Fruit fly (Drosophila melanogaster): ENCODE results near the gene CG32301.

CG32301 gene

DNA sequence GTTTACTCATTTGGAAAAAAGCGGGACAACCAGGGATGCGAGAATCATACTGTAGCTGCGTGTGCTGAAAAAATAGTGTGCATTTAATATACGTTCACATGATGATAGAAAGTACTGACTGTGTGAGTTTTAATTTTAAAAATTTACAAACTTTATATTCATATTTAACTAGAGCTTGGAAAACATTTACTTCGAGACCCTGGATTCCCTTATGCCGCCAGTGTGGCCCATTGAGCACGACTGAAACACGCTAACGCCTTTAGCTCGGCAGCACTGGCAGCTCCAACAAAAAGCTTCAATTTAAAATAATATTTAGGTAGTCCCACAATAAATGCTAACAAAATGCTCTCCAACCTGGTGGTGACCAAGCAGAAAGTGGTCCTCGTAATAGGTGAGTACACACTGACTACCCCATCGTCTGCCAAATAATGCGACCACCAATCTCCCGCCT lies 13.2 kb downstream of the CG32301 start, which contains the start of the genes CG1275 and Elp5 (continued):
- peak; percentile 99 for TF ChIP-seq CG32006 (GFP tag; optimal IDR thresholded peaks at IDR 0.05)
- TF ChIP-seq Ets96B (tag; optimal IDR thresholded peaks at IDR 0.05): peak; percentile 96
- TF ChIP-seq Sox14 (GFP tag; optimal IDR thresholded peaks at IDR 0.05): peak; percentile 99
- TF ChIP-seq CG7368 (GFP tag; optimal IDR thresholded peaks at IDR 0.05): peak; percentile 92
- TF ChIP-seq OdsH (GFP tag; optimal IDR thresholded peaks at IDR 0.05): peak; percentile 99
- TF ChIP-seq CG11294 (GFP tag; IDR thresholded peaks at IDR 0.05): peak; percentile 99
- peak; percentile 97 for TF ChIP-seq vri (GFP tag; optimal IDR thresholded peaks at IDR 0.05)
- peak; percentile 98 for TF ChIP-seq CG8632 (GFP tag; optimal IDR thresholded peaks at IDR 0.05)

DNA sequence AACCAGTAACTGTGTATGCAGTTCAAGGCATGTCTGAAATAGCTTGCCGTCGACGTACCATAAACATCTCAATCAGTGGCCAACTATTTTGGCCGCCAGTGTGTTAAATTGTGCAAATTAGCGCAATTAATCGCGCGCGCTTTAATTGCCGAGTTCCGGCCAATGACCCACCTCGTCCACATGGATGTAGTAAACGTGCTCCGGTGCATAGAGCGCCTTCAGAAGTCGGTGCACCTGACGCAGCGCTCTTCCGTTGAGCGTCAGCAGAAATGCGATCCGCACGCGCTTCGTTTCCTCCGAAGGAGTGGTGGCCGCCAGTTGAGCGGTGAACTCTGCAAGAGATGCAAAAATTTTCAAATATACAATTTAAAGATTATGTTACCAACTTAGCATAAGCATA lies 17.0 kb downstream of the CG32301 start:
- TF ChIP-seq CG6808 (GFP tag; optimal IDR thresholded peaks at IDR 0.05): no peak
- no peak for TF ChIP-seq fd85E (GFP tag; optimal IDR thresholded peaks at IDR 0.05)
- no peak for TF ChIP-seq salr (GFP tag; optimal IDR thresholded peaks at IDR 0.05)
- TF ChIP-seq CG8632 (GFP tag; optimal IDR thresholded peaks at IDR 0.05): no peak
- TF ChIP-seq Eip93F (GFP tag; optimal IDR thresholded peaks at IDR 0.05): no peak
- no peak for TF ChIP-seq topi (GFP tag; optimal IDR thresholded peaks at IDR 0.05)
- no peak for TF ChIP-seq CG10669 (GFP tag; optimal IDR thresholded peaks at IDR 0.05)

DNA sequence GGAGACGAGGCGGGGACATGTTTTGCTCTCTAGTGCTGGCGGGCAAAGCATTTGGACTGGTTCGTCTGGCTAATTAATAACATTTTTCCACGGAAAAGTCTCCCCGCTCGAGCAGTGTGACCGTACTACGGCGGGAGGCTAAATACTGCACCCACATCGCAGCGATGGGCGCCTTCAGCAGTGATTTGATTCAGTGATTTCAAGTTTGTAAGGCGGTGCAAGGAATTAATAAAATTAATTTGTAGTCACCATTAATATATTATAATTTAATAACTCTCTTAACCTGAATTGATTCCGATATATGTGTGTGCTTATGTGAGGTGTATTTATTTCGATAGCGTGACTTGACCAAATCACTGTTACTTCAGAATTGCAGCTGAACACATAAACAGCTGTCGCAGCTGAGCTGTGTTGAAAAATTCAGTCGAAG lies 18.3 kb downstream of the CG32301 start, which contains the start of the genes oxt and CG13807:
TSS of gene oxt (minus strand) at position 150 of the 430 bp plus-strand sequence.
TSS of gene CG13807 (plus strand) at position 405 of the 430 bp plus-strand sequence.
- peak; percentile 59 for TF ChIP-seq spab (GFP tag; optimal IDR thresholded peaks at IDR 0.05)
- peak; percentile 88 for TF ChIP-seq OdsH (GFP tag; optimal IDR thresholded peaks at IDR 0.05)
- peak; percentile 89 for TF ChIP-seq CG32006 (GFP tag; optimal IDR thresholded peaks at IDR 0.05)
- no peak for TF ChIP-seq fd85E (GFP tag; optimal IDR thresholded peaks at IDR 0.05)
- peak; percentile 81 for TF ChIP-seq CG8632 (GFP tag; optimal IDR thresholded peaks at IDR 0.05)
- TF ChIP-seq CG11294 (GFP tag; IDR thresholded peaks at IDR 0.05): peak; percentile 84
- TF ChIP-seq CG6854 (GFP tag; optimal IDR thresholded peaks at IDR 0.05): peak; percentile 7
- TF ChIP-seq pdm3 (GFP tag; optimal IDR thresholded peaks at IDR 0.05): peak; percentile 87
- peak; percentile 80 for TF ChIP-seq Hr39 (GFP tag; optimal IDR thresholded peaks at IDR 0.05)
- TF ChIP-seq esn (GFP tag; optimal IDR thresholded peaks at IDR 0.05): peak; percentile 87
- peak; percentile 87 for TF ChIP-seq CG3919 (GFP tag; optimal IDR thresholded peaks at IDR 0.05)
- peak; percentile 87 for TF ChIP-seq achi (GFP tag; optimal IDR thresholded peaks at IDR 0.05)
- TF ChIP-seq CG16779 (tag; optimal IDR thresholded peaks at IDR 0.05): peak; percentile 37
- TF ChIP-seq cyc (GFP tag; optimal IDR thresholded peaks at IDR 0.05): peak; percentile 84
- TF ChIP-seq Gug (GFP tag; IDR thresholded peaks at IDR 0.05): peak; percentile 86
- peak; percentile 75 for TF ChIP-seq Eip75B (GFP tag; optimal IDR thresholded peaks at IDR 0.05)
- peak; percentile 90 for TF ChIP-seq eg (GFP tag; IDR thresholded peaks at IDR 0.05)
- TF ChIP-seq Met (GFP tag; optimal IDR thresholded peaks at IDR 0.05): peak; percentile 81
- TF ChIP-seq CG6276 (GFP tag; optimal IDR thresholded peaks at IDR 0.05): no peak
- no peak for TF ChIP-seq vri (GFP tag; optimal IDR thresholded peaks at IDR 0.05)
- peak; percentile 34 for TF ChIP-seq CG9139 (GFP tag; optimal IDR thresholded peaks at IDR 0.05)
- peak; percentile 65 for TF ChIP-seq CG11762 (GFP tag; optimal IDR thresholded peaks at IDR 0.05; ENCODE audit: insufficient read depth)
- peak in 1 of 2 experiments; percentile 78 for TF ChIP-seq salr (GFP tag; optimal IDR thresholded peaks at IDR 0.05)
- TF ChIP-seq Hr4 (GFP tag; optimal IDR thresholded peaks at IDR 0.05): peak; percentile 84
- peak; percentile 87 for TF ChIP-seq lz (GFP tag; optimal IDR thresholded peaks at IDR 0.05)
- TF ChIP-seq net (GFP tag; optimal IDR thresholded peaks at IDR 0.05): peak; percentile 87
- TF ChIP-seq CG7368 (GFP tag; optimal IDR thresholded peaks at IDR 0.05): peak; percentile 72
- peak; percentile 81 for TF ChIP-seq CG31627 (GFP tag; optimal IDR thresholded peaks at IDR 0.05)
- peak; percentile 83 for TF ChIP-seq topi (GFP tag; optimal IDR thresholded peaks at IDR 0.05)
- peak; percentile 81 for TF ChIP-seq CG15336 (GFP tag; IDR thresholded peaks at IDR 0.05)
- TF ChIP-seq Smox (GFP tag; optimal IDR thresholded peaks at IDR 0.05): peak; percentile 83
- no peak for TF ChIP-seq Hr38 (GFP tag; optimal IDR thresholded peaks at IDR 0.05)
- TF ChIP-seq Sox102F (GFP tag; optimal IDR thresholded peaks at IDR 0.05): peak; percentile 83
- peak; percentile 94 for TF ChIP-seq CG6163 (GFP tag; IDR thresholded peaks at IDR 0.05)
- TF ChIP-seq CG10631 (GFP tag; optimal IDR thresholded peaks at IDR 0.05): peak; percentile 88
- TF ChIP-seq Eip93F (GFP tag; optimal IDR thresholded peaks at IDR 0.05): peak; percentile 31
- TF ChIP-seq CG4318 (GFP tag; optimal IDR thresholded peaks at IDR 0.05): peak; percentile 82
- peak; percentile 76 for TF ChIP-seq fd59A (GFP tag; optimal IDR thresholded peaks at IDR 0.05)
- peak; percentile 83 for TF ChIP-seq CG8119 (GFP tag; IDR thresholded peaks at IDR 0.05)
- TF ChIP-seq CG11902 (GFP tag; optimal IDR thresholded peaks at IDR 0.05): peak; percentile 77
- peak; percentile 81 for TF ChIP-seq dsx (GFP tag; optimal IDR thresholded peaks at IDR 0.05; ENCODE audit: poor library complexity, severe bottlenecking)
- peak; percentile 84 for TF ChIP-seq CG6792 (GFP tag; optimal IDR thresholded peaks at IDR 0.05)
